Fruit fly (Drosophila melanogaster) whole organism, prepupa: Measurements from ENCODE around the gene MFS18.
A peak's percentile ranks its signal among the peaks of the same experiment; 100 is the strongest.

ENCODE experiments used
- Blimp-1 ChIP-seq: fragments of 200-800 bp; sonication (Bioruptor generic); optimal IDR thresholded peaks from 3 replicates; lab custom pipeline; 2017; ENCODE audit warnings: missing biosample characterization, missing genetic modification characterization, mild to moderate bottlenecking, moderate library complexity, missing genetic modification reagents
- CG11902 ChIP-seq: fragments of 200-800 bp; sonication (Bioruptor generic); optimal IDR thresholded peaks from 3 replicates; lab custom pipeline; 2016; ENCODE audit warnings: missing biosample characterization, missing genetic modification characterization
- CG3032 ChIP-seq: fragments of 200-800 bp; optimal IDR thresholded peaks from 2 replicates; lab custom pipeline; 2019; ENCODE audit warnings: missing biosample characterization, mild to moderate bottlenecking, missing genetic modification characterization, moderate library complexity
- Eip93F ChIP-seq: fragments of 200-800 bp; sonication (Bioruptor generic); optimal IDR thresholded peaks from 2 replicates; lab custom pipeline; 2016; ENCODE audit warnings: missing biosample characterization, mild to moderate bottlenecking, missing genetic modification characterization
- Hr4 ChIP-seq: fragments of 200-800 bp; sonication (Bioruptor generic); optimal IDR thresholded peaks from 3 replicates; lab custom pipeline; 2016; ENCODE audit warnings: missing biosample characterization, missing genetic modification characterization
- OdsH ChIP-seq: fragments of 200-800 bp; sonication (Bioruptor generic); optimal IDR thresholded peaks from 3 replicates; lab custom pipeline; 2016; ENCODE audit warnings: missing biosample characterization, missing genetic modification characterization
- achi ChIP-seq: fragments of 200-800 bp; sonication (Bioruptor generic); optimal IDR thresholded peaks from 3 replicates; lab custom pipeline; 2016; ENCODE audit warnings: missing biosample characterization, missing genetic modification characterization
- acj6 ChIP-seq: fragments of 200-800 bp; sonication (Bioruptor generic); optimal IDR thresholded peaks from 3 replicates; lab custom pipeline; 2016; ENCODE audit warnings: missing biosample characterization, missing genetic modification characterization
- esn ChIP-seq: fragments of 200-800 bp; sonication (Bioruptor generic); optimal IDR thresholded peaks from 2 replicates; lab custom pipeline; 2016; ENCODE audit warnings: missing biosample characterization, mild to moderate bottlenecking, missing genetic modification characterization, moderate library complexity
- lz ChIP-seq: fragments of 200-800 bp; sonication (Bioruptor generic); optimal IDR thresholded peaks from 3 replicates; lab custom pipeline; 2016; ENCODE audit warnings: missing biosample characterization, missing genetic modification characterization
- topi ChIP-seq: fragments of 200-800 bp; sonication (Bioruptor generic); optimal IDR thresholded peaks from 3 replicates; lab custom pipeline; 2016; ENCODE audit warnings: missing biosample characterization, missing genetic modification characterization
- vri ChIP-seq: fragments of 200-800 bp; sonication (Bioruptor generic); optimal IDR thresholded peaks from 3 replicates; lab custom pipeline; 2016; ENCODE audit warnings: missing biosample characterization, mild to moderate bottlenecking, missing genetic modification characterization

- TF ChIP-seq CG3032, result peak; percentile 6
- TF ChIP-seq topi, result peak; percentile 24
- TF ChIP-seq Hr4 (GFP tag; lab: Kevin White, UChicago), result no peak
- no peak for TF ChIP-seq acj6
- TF ChIP-seq achi, result no peak
- no peak for TF ChIP-seq CG11902
- TF ChIP-seq esn, result peak; percentile 28
- no peak for TF ChIP-seq Blimp-1 (GFP tag; lab: Kevin White, UChicago)
- no peak for TF ChIP-seq lz (GFP tag; lab: Kevin White, UChicago)
- peak; percentile 2 for TF ChIP-seq OdsH (GFP tag; lab: Kevin White, UChicago)
- no peak for TF ChIP-seq Eip93F (GFP tag; lab: Kevin White, UChicago)
- TF ChIP-seq vri (GFP tag; lab: Kevin White, UChicago), result peak; percentile 44
These were observed 8.1 kb upstream of the MFS18 start, which contains the start of gene Gs1l for dm6 chr2L:4456539-4456994.
